Worm (Caenorhabditis elegans): ENCODE results near the gene svh-1.

Gene svh-1

DNA sequence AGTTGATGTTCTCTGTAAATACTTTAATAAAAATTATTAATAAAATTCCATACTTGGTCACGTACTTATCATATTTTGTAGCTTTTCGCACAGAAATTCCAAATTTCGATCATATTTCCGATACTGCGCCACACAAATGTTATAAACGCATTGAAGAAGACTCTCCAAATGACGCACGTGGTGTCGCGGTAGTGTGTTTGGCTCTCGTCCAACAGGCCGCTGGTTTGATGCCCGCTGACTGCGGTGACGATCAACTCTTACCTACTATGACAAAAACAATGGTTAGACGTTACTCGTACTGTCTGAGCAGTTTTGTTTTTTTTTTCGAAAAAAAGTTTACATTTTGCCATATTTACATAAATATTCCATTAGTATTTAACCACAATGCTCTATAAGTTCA lies 46.4 kb downstream of the svh-1 start (continued):
- TF ChIP-seq nhr-237 (tag; optimal IDR thresholded peaks at IDR 0.05) (no peak), isw-1 (GFP tag; IDR thresholded peaks at IDR 0.05) (peak; percentile 21), pqm-1 (tag; optimal IDR thresholded peaks at IDR 0.05) (no peak), lin-39 (tag; optimal IDR thresholded peaks at IDR 0.05) (no peak), fkh-4 (tag; optimal IDR thresholded peaks at IDR 0.05; ENCODE audit: borderline replicate concordance) (no peak), C34B4.2 (tag; optimal IDR thresholded peaks at IDR 0.05) (no peak), egl-13 (tag; optimal IDR thresholded peaks at IDR 0.05) (peak; percentile 30), nhr-90 (tag; optimal IDR thresholded peaks at IDR 0.05; ENCODE audit: poor library complexity) (peak; percentile 73)

DNA sequence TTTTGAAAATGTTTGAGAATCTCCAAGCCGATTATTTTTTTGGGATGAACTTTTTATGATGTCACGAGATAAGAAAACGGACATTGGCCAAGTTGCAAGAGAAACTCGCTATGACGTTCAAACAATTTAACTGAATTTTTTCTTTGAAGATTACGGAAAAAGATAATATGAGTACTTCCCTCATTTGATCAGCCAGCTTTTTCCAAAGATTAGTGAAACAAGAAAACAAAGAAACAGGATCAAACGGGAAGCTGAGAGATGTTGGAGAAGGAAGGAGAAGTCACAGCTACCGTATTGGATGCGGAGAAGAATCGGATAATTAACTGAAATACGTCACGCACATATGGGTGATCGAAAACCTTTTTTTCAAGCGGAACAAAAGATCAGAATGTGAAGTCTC lies 47.8 kb downstream of the svh-1 start:
- TF ChIP-seq mep-1 (tag; optimal IDR thresholded peaks at IDR 0.05) (no peak), dsc-1 (tag; optimal IDR thresholded peaks at IDR 0.05) (no peak), nhr-84 (tag; optimal IDR thresholded peaks at IDR 0.05) (no peak), unc-30 (tag; optimal IDR thresholded peaks at IDR 0.05) (no peak), pag-3 (tag; optimal IDR thresholded peaks at IDR 0.05; ENCODE audit: borderline replicate concordance, insufficient read depth) (no peak), nhr-11 (tag; optimal IDR thresholded peaks at IDR 0.05) (no peak), lin-39 (tag; optimal IDR thresholded peaks at IDR 0.05) (no peak)

DNA sequence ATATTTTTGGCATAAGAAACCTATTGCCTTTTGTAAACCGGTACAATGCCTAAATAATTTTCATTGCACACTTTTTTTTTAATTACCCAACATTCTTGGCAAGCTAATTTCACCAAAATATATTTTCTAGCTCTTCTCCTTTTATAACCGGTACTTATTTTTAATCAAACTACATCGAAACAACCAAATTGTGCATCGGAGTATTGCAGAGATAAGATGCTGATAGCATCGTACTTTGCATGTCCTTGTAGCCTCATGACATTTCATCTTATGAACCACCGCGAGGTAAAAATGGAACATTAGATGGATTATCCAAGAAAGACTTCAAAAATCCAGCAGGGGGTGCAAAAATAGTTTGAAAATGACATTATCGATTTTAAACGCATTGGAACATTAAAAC lies 48.8 kb downstream of the svh-1 start:
- TF ChIP-seq elt-2 (tag; optimal IDR thresholded peaks at IDR 0.05): peak; percentile 33
- no peak for TF ChIP-seq grh-1 (GFP tag; IDR thresholded peaks at IDR 0.05)
- TF ChIP-seq tlp-1 (tag; optimal IDR thresholded peaks at IDR 0.05): no peak
- TF ChIP-seq nhr-19 (GFP tag; conservative IDR thresholded peaks at IDR 0.05): no peak
- TF ChIP-seq alr-1 (tag; optimal IDR thresholded peaks at IDR 0.05; ENCODE audit: borderline replicate concordance): no peak
- no peak for TF ChIP-seq nhr-84 (tag; optimal IDR thresholded peaks at IDR 0.05)

DNA sequence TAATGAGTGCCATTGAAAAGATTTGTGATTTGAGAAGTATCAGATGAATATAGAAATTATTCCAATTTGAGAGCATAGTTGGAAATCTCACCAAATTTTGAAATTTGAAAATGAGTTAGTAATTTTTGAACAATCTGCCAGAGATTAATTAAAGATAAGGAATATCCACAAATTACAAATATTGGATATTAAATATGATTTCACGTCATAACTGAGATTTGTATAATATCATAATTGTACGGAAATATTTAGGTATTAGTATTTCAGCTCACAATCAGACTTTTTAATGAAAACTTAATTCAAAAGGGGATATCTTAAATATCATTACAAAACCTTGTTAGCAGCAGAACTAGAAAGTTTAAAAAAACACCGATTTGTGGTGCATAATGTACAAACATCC lies 53.5 kb downstream of the svh-1 start, which contains the start of gene K07H8.7:
K07H8.7 (minus strand) TSS at position 101 of the 400 bp plus-strand sequence.
- TF ChIP-seq lir-3 (tag; optimal IDR thresholded peaks at IDR 0.05; ENCODE audit: poor library complexity) (no peak), fkh-4 (tag; optimal IDR thresholded peaks at IDR 0.05; ENCODE audit: borderline replicate concordance) (no peak), unc-86 (tag; optimal IDR thresholded peaks at IDR 0.05) (no peak), xbp-1 (tag; optimal IDR thresholded peaks at IDR 0.05) (no peak), unc-98 (GFP tag; IDR thresholded peaks at IDR 0.05) (no peak), nhr-11 (tag; optimal IDR thresholded peaks at IDR 0.05) (no peak), unc-62 (GFP tag; optimal IDR thresholded peaks at IDR 0.05) (no peak), nhr-71 (tag; optimal IDR thresholded peaks at IDR 0.05) (no peak), C34B4.2 (tag; optimal IDR thresholded peaks at IDR 0.05) (no peak), sup-37 (GFP tag; optimal IDR thresholded peaks at IDR 0.05) (no peak), efl-3 (GFP tag; optimal IDR thresholded peaks at IDR 0.05) (no peak), lin-13 (GFP tag; optimal IDR thresholded peaks at IDR 0.05) (no peak)

DNA sequence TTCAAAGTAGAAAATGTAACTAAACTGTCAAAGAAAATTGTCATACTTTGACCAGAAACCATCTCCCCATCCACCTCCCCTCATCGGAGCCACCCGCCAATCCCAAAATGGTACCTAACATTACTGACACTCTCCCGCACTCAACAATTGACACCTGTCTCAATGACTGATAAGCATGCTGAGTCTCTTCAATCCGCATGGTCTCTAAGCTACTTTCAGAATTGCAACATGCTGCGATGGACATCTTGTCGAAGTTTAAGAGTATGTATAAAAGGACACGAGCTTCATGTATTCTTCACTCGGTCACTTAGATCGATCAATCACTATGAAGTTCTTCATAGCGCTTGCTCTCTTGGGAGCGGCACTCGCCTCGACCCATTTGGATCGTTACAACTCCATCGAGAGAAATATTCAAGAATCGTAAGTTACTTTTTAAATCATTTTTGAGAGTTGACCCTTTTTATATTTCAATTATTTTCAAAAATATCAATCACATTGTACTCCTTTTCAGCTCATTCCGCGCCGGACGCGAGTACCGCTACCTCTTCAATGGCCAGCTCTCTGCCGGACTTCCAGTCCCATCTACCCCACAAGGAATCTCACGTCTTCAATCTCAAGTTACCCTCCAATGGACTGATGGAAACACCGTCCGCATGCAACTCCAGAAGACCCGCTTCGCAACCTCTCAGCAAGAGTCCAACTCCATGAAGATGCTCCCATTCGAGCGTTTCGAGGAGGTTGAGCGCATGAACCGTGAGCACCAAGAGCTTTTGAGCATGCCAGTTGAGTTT lies 54.6 kb downstream of the svh-1 start, which contains the start of gene vit-6:
vit-6 (plus strand) TSS at position 310 of the 791 bp plus-strand sequence.
- TF ChIP-seq ztf-4 (tag; optimal IDR thresholded peaks at IDR 0.05): no peak
- no peak for TF ChIP-seq fkh-4 (tag; optimal IDR thresholded peaks at IDR 0.05; ENCODE audit: borderline replicate concordance)
- no peak for TF ChIP-seq alr-1 (tag; optimal IDR thresholded peaks at IDR 0.05; ENCODE audit: borderline replicate concordance)
- TF ChIP-seq swsn-7 (tag; optimal IDR thresholded peaks at IDR 0.05): no peak
- TF ChIP-seq lin-35 (GFP tag; optimal IDR thresholded peaks at IDR 0.05): no peak
- TF ChIP-seq ceh-90 (tag; optimal IDR thresholded peaks at IDR 0.05): no peak
- TF ChIP-seq efl-3 (GFP tag; optimal IDR thresholded peaks at IDR 0.05): no peak
- no peak for TF ChIP-seq fos-1 (tag; optimal IDR thresholded peaks at IDR 0.05)
- TF ChIP-seq pqm-1 (tag; optimal IDR thresholded peaks at IDR 0.05): no peak
- TF ChIP-seq unc-30 (tag; optimal IDR thresholded peaks at IDR 0.05): no peak
- TF ChIP-seq nhr-28 (tag; optimal IDR thresholded peaks at IDR 0.05): no peak
- TF ChIP-seq aly-2 (tag; optimal IDR thresholded peaks at IDR 0.05): no peak
- TF ChIP-seq lir-3 (tag; optimal IDR thresholded peaks at IDR 0.05; ENCODE audit: poor library complexity): no peak
- TF ChIP-seq irx-1 (tag; optimal IDR thresholded peaks at IDR 0.05): no peak
- TF ChIP-seq ceh-82 (tag; optimal IDR thresholded peaks at IDR 0.05): no peak
- no peak for TF ChIP-seq dsc-1 (tag; optimal IDR thresholded peaks at IDR 0.05)
- no peak for TF ChIP-seq C04F5.9 (tag; optimal IDR thresholded peaks at IDR 0.05)
- no peak for TF ChIP-seq nhr-71 (tag; optimal IDR thresholded peaks at IDR 0.05)
- TF ChIP-seq C16A3.4 (tag; optimal IDR thresholded peaks at IDR 0.05): no peak
